Worm (Caenorhabditis elegans): Measurements from ENCODE around the gene npr-38.
A peak's percentile ranks its signal among the peaks of the same experiment; 100 is the strongest.

Gene npr-38

ce11 chrX:6263194-6263698 lies 48.2 kb upstream of the npr-38 start, which contains the start of gene W05H9.4 (continued):
- TF ChIP-seq ceh-28 (tag; optimal IDR thresholded peaks at IDR 0.05) (peak; percentile 65), duxl-1 (tag; optimal IDR thresholded peaks at IDR 0.05; ENCODE audit: poor library complexity) (no peak), nhr-6 (tag; optimal IDR thresholded peaks at IDR 0.05) (no peak), dmd-6 (GFP tag; IDR thresholded peaks at IDR 0.05) (peak; percentile 8; the same call in 1 of the 2 replicates), Y105C5A.15 (GFP tag; IDR thresholded peaks at IDR 0.05) (no peak), aly-2 (tag; optimal IDR thresholded peaks at IDR 0.05) (no peak), hmg-1.1 (GFP tag; IDR thresholded peaks at IDR 0.05) (peak; percentile 47; the same call in 1 of the 2 replicates), sdz-12 (GFP tag; optimal IDR thresholded peaks at IDR 0.05) (no peak), ZK546.5 (tag; optimal IDR thresholded peaks at IDR 0.05) (no peak), nhr-76 (tag; optimal IDR thresholded peaks at IDR 0.05) (no peak), ceh-32 (tag; optimal IDR thresholded peaks at IDR 0.05; ENCODE audit: poor library complexity) (no peak), unc-39 (tag; optimal IDR thresholded peaks at IDR 0.05) (no peak), lin-1 (GFP tag; IDR thresholded peaks at IDR 0.05) (no peak), F10B5.3 (tag; optimal IDR thresholded peaks at IDR 0.05) (no peak), egl-27 (tag; optimal IDR thresholded peaks at IDR 0.05) (no peak), T26A8.4 (GFP tag; IDR thresholded peaks at IDR 0.05) (no peak), dve-1 (tag; optimal IDR thresholded peaks at IDR 0.05; ENCODE audit: insufficient read depth) (peak; percentile 22), attf-4 (tag; optimal IDR thresholded peaks at IDR 0.05) (no peak), dmd-9 (GFP tag; IDR thresholded peaks at IDR 0.05) (no peak), ctbp-1 (GFP tag; IDR thresholded peaks at IDR 0.05) (no peak), gei-8 (GFP tag; optimal IDR thresholded peaks at IDR 0.05) (no peak)

- TF ChIP-seq ztf-11 (tag; optimal IDR thresholded peaks at IDR 0.05) (no peak), Y48G9A.11 (GFP tag; IDR thresholded peaks at IDR 0.05) (no peak), Y75B8A.6 (GFP tag; IDR thresholded peaks at IDR 0.05) (no peak), hif-1 (tag; optimal IDR thresholded peaks at IDR 0.05) (no peak), nhr-111 (GFP tag; optimal IDR thresholded peaks at IDR 0.05) (no peak), nhr-102 (tag; optimal IDR thresholded peaks at IDR 0.05) (no peak), nhr-42 (GFP tag; IDR thresholded peaks at IDR 0.05) (no peak), mep-1 (tag; optimal IDR thresholded peaks at IDR 0.05) (no peak), dve-1 (tag; optimal IDR thresholded peaks at IDR 0.05; ENCODE audit: insufficient read depth) (no peak), nhr-76 (tag; optimal IDR thresholded peaks at IDR 0.05) (no peak), hlh-11 (tag; optimal IDR thresholded peaks at IDR 0.05) (no peak), duxl-1 (tag; optimal IDR thresholded peaks at IDR 0.05; ENCODE audit: poor library complexity) (no peak), nhr-28 (tag; optimal IDR thresholded peaks at IDR 0.05) (no peak), vab-7 (GFP tag; IDR thresholded peaks at IDR 0.05) (no peak), ceh-44 (GFP tag; IDR thresholded peaks at IDR 0.05) (no peak), aly-2 (tag; optimal IDR thresholded peaks at IDR 0.05) (no peak), lin-15B (tag; optimal IDR thresholded peaks at IDR 0.05) (no peak), dmd-8 (GFP tag; IDR thresholded peaks at IDR 0.05) (no peak), madf-9 (GFP tag; conservative IDR thresholded peaks at IDR 0.05) (no peak)
Observed at ce11 chrX:6266739-6267138, 44.8 kb upstream of the npr-38 start, which contains the start of gene W05H9.2. Gene W05H9.2, plus strand, starts transcription at chrX:6267039.

- TF ChIP-seq php-3 (GFP tag; IDR thresholded peaks at IDR 0.05) (peak; percentile 88), F10B5.3 (tag; optimal IDR thresholded peaks at IDR 0.05) (no peak), unc-62 (GFP tag; optimal IDR thresholded peaks at IDR 0.05 in 1 of 2) (peak in 1 of 2 experiments; percentile 66), unc-62 (tag; optimal IDR thresholded peaks at IDR 0.05) (no peak), aha-1 (tag) (peak; percentile 10), jun-1 (tag; optimal IDR thresholded peaks at IDR 0.05) (no peak), hlh-11 (tag; optimal IDR thresholded peaks at IDR 0.05) (peak; percentile 89), R02D3.7 (tag; optimal IDR thresholded peaks at IDR 0.05) (no peak), ctbp-1 (GFP tag; IDR thresholded peaks at IDR 0.05) (no peak), lsy-2 (tag; optimal IDR thresholded peaks at IDR 0.05) (peak in 1 of 2 experiments; percentile 17), F49E8.2 (tag; optimal IDR thresholded peaks at IDR 0.05; ENCODE audit: borderline replicate concordance) (no peak), sdz-12 (GFP tag; optimal IDR thresholded peaks at IDR 0.05) (no peak), ZK546.5 (tag; optimal IDR thresholded peaks at IDR 0.05) (no peak), saeg-2 (GFP tag; IDR thresholded peaks at IDR 0.05) (no peak), tra-1 (GFP tag; IDR thresholded peaks at IDR 0.05) (0 out of 2 replicates have a peak, but pooled peaks have one; percentile 49), skn-1 (tag; optimal IDR thresholded peaks at IDR 0.05) (no peak), hmg-1.1 (GFP tag; IDR thresholded peaks at IDR 0.05) (no peak), F26F4.8 (GFP tag; conservative IDR thresholded peaks at IDR 0.05) (no peak), nhr-76 (tag; optimal IDR thresholded peaks at IDR 0.05) (no peak), lin-13 (GFP tag; optimal IDR thresholded peaks at IDR 0.05) (no peak), ceh-32 (tag; optimal IDR thresholded peaks at IDR 0.05; ENCODE audit: poor library complexity) (no peak)
Observed at ce11 chrX:6271718-6272117, 39.8 kb upstream of the npr-38 start, which contains the start of gene lro-1. Gene lro-1, plus strand, starts transcription at chrX:6272089.

Data from whole organism, L4 larva.